Worm (Caenorhabditis elegans): ENCODE measurements around the gene lido-15.

DNA sequence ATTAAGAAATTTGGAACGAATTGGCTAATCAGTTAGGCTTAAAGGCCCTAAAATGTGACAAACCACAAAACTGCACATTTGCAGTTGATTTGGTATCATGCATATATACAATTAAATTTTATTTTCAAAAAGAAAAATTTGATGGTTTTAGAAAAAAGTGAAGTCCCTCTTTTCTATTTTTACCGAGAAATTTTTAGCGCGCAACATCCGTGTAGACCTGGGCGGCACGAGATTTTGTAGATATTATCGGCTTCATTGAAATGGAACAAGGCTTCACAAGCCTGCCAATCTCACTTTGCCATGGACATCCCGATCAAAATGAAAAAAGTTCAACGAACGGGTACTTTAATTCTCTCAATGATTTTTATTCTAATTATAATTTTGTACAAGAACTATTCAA, 33.9 kb downstream of the lido-15 start, which contains the start of gene C17A2.2:
- TF ChIP-seq mab-5 (tag; optimal IDR thresholded peaks at IDR 0.05): no peak
- no peak for TF ChIP-seq lin-32 (GFP tag; optimal IDR thresholded peaks at IDR 0.05)
- no peak for TF ChIP-seq drap-1 (GFP tag; optimal IDR thresholded peaks at IDR 0.05)
- no peak for TF ChIP-seq snpc-4 (tag; optimal IDR thresholded peaks at IDR 0.05)
- no peak for TF ChIP-seq mls-2 (tag; optimal IDR thresholded peaks at IDR 0.05)
- TF ChIP-seq sem-2 (GFP tag; optimal IDR thresholded peaks at IDR 0.05): no peak
- no peak for TF ChIP-seq elt-1 (tag; optimal IDR thresholded peaks at IDR 0.05; ENCODE audit: borderline replicate concordance, insufficient read depth)
